Worm (Caenorhabditis elegans): Measurements from ENCODE around the gene acbp-7.

The acbp-7 gene

ce11 chrIII:4829440-4829839, 8.1 kb upstream of the acbp-7 start, which contains the start of gene F26A1.9:
F26A1.9 (minus strand) TSS chrIII:4829540.
- TF ChIP-seq tbx-11 (GFP tag; IDR thresholded peaks at IDR 0.05) (no peak), scrt-1 (GFP tag; IDR thresholded peaks at IDR 0.05) (no peak), B0310.2 (tag; optimal IDR thresholded peaks at IDR 0.05) (no peak), sea-1 (GFP tag; conservative IDR thresholded peaks at IDR 0.05) (no peak), pes-1 (GFP tag; IDR thresholded peaks at IDR 0.05) (no peak), hnd-1 (tag; optimal IDR thresholded peaks at IDR 0.05) (no peak), F13C5.2 (tag; optimal IDR thresholded peaks at IDR 0.05) (no peak), ceh-13 (GFP tag; optimal IDR thresholded peaks at IDR 0.05) (no peak), hmbx-1 (tag; optimal IDR thresholded peaks at IDR 0.05) (no peak), flt-1 (GFP tag; IDR thresholded peaks at IDR 0.05) (no peak)

- no peak for TF ChIP-seq flt-1 (GFP tag; IDR thresholded peaks at IDR 0.05)
- TF ChIP-seq ama-1 (optimal IDR thresholded peaks at IDR 0.05), result no peak
- TF ChIP-seq tra-4 (tag; optimal IDR thresholded peaks at IDR 0.05), result no peak
- no peak for TF ChIP-seq tbx-37 (GFP tag; conservative IDR thresholded peaks at IDR 0.05)
- TF ChIP-seq hnd-1 (tag; optimal IDR thresholded peaks at IDR 0.05), result no peak
- no peak for TF ChIP-seq hmg-4 (GFP tag; optimal IDR thresholded peaks at IDR 0.05)
- no peak for TF ChIP-seq tbx-11 (GFP tag; IDR thresholded peaks at IDR 0.05)
- TF ChIP-seq scrt-1 (GFP tag; IDR thresholded peaks at IDR 0.05), result no peak
- TF ChIP-seq pes-1 (GFP tag; IDR thresholded peaks at IDR 0.05), result no peak
- no peak for TF ChIP-seq F13C5.2 (tag; optimal IDR thresholded peaks at IDR 0.05)
- TF ChIP-seq ets-7 (tag; optimal IDR thresholded peaks at IDR 0.05), result no peak
- no peak for TF ChIP-seq B0310.2 (tag; optimal IDR thresholded peaks at IDR 0.05)
- no peak for TF ChIP-seq sea-1 (GFP tag; conservative IDR thresholded peaks at IDR 0.05)
- TF ChIP-seq ceh-36 (tag; optimal IDR thresholded peaks at IDR 0.05), result no peak
- TF ChIP-seq ceh-13 (GFP tag; optimal IDR thresholded peaks at IDR 0.05), result no peak
- TF ChIP-seq aly-1 (tag; optimal IDR thresholded peaks at IDR 0.05), result no peak
- no peak for TF ChIP-seq hmbx-1 (tag; optimal IDR thresholded peaks at IDR 0.05)
Observed at ce11 chrIII:4830207-4830606, 7.3 kb upstream of the acbp-7 start, which contains the start of gene nspd-9. nspd-9 (minus strand) TSS chrIII:4830307.

ce11 chrIII:4842173-4842572, 4.6 kb downstream of the acbp-7 start, which contains the start of gene clec-156:
clec-156 (minus strand) TSS chrIII:4842273.
- no peak for TF ChIP-seq scrt-1 (GFP tag; IDR thresholded peaks at IDR 0.05)
- no peak for TF ChIP-seq tbx-37 (GFP tag; conservative IDR thresholded peaks at IDR 0.05)
- no peak for TF ChIP-seq ets-7 (tag; optimal IDR thresholded peaks at IDR 0.05)
- TF ChIP-seq tbx-11 (GFP tag; IDR thresholded peaks at IDR 0.05), result no peak
- TF ChIP-seq tra-4 (tag; optimal IDR thresholded peaks at IDR 0.05), result no peak
- no peak for TF ChIP-seq aly-1 (tag; optimal IDR thresholded peaks at IDR 0.05)

- TF ChIP-seq tbx-11 (GFP tag; IDR thresholded peaks at IDR 0.05) (no peak), ceh-36 (tag; optimal IDR thresholded peaks at IDR 0.05) (no peak), tra-4 (tag; optimal IDR thresholded peaks at IDR 0.05) (no peak), sea-1 (GFP tag; conservative IDR thresholded peaks at IDR 0.05) (no peak), pes-1 (GFP tag; IDR thresholded peaks at IDR 0.05) (no peak), F13C5.2 (tag; optimal IDR thresholded peaks at IDR 0.05) (no peak), hmbx-1 (tag; optimal IDR thresholded peaks at IDR 0.05) (no peak), aly-1 (tag; optimal IDR thresholded peaks at IDR 0.05) (no peak), flt-1 (GFP tag; IDR thresholded peaks at IDR 0.05) (no peak)
Observed at ce11 chrIII:4844327-4844726, 6.8 kb downstream of the acbp-7 start, which contains the start of the genes clec-157 and fkh-5. clec-157 (minus strand) TSS chrIII:4844427. fkh-5 (plus strand) TSS chrIII:4844662.

ce11 chrIII:4849739-4850138, 12.2 kb downstream of the acbp-7 start, which contains the start of gene nonu-1:
nonu-1 (minus strand) TSS chrIII:4849907.
- no peak for TF ChIP-seq ceh-13 (GFP tag; optimal IDR thresholded peaks at IDR 0.05)
- no peak for TF ChIP-seq B0310.2 (tag; optimal IDR thresholded peaks at IDR 0.05)
- TF ChIP-seq tra-4 (tag; optimal IDR thresholded peaks at IDR 0.05), result no peak
- no peak for TF ChIP-seq ceh-36 (tag; optimal IDR thresholded peaks at IDR 0.05)
- no peak for TF ChIP-seq scrt-1 (GFP tag; IDR thresholded peaks at IDR 0.05)
- TF ChIP-seq hnd-1 (tag; optimal IDR thresholded peaks at IDR 0.05), result no peak
- TF ChIP-seq tbx-37 (GFP tag; conservative IDR thresholded peaks at IDR 0.05), result no peak
- TF ChIP-seq F13C5.2 (tag; optimal IDR thresholded peaks at IDR 0.05), result no peak
- TF ChIP-seq ama-1 (optimal IDR thresholded peaks at IDR 0.05), result no peak
- TF ChIP-seq hmg-4 (GFP tag; optimal IDR thresholded peaks at IDR 0.05), result no peak
- no peak for TF ChIP-seq tbx-11 (GFP tag; IDR thresholded peaks at IDR 0.05)
- no peak for TF ChIP-seq sea-1 (GFP tag; conservative IDR thresholded peaks at IDR 0.05)
- TF ChIP-seq aly-1 (tag; optimal IDR thresholded peaks at IDR 0.05), result no peak
- no peak for TF ChIP-seq hmbx-1 (tag; optimal IDR thresholded peaks at IDR 0.05)
- no peak for TF ChIP-seq ets-7 (tag; optimal IDR thresholded peaks at IDR 0.05)
- TF ChIP-seq flt-1 (GFP tag; IDR thresholded peaks at IDR 0.05), result no peak
- TF ChIP-seq pes-1 (GFP tag; IDR thresholded peaks at IDR 0.05), result no peak

ce11 chrIII:4850139-4850538, 12.6 kb downstream of the acbp-7 start, which contains the start of gene F26A1.1:
F26A1.1 (plus strand) TSS chrIII:4850507.
- TF ChIP-seq hmbx-1 (tag; optimal IDR thresholded peaks at IDR 0.05) (no peak), hnd-1 (tag; optimal IDR thresholded peaks at IDR 0.05) (no peak), scrt-1 (GFP tag; IDR thresholded peaks at IDR 0.05) (no peak), hmg-4 (GFP tag; optimal IDR thresholded peaks at IDR 0.05) (no peak), tbx-11 (GFP tag; IDR thresholded peaks at IDR 0.05) (no peak), tra-4 (tag; optimal IDR thresholded peaks at IDR 0.05) (no peak), sea-1 (GFP tag; conservative IDR thresholded peaks at IDR 0.05) (no peak), tbx-37 (GFP tag; conservative IDR thresholded peaks at IDR 0.05) (no peak), ets-7 (tag; optimal IDR thresholded peaks at IDR 0.05) (no peak), F13C5.2 (tag; optimal IDR thresholded peaks at IDR 0.05) (no peak), ama-1 (optimal IDR thresholded peaks at IDR 0.05) (no peak), ceh-13 (GFP tag; optimal IDR thresholded peaks at IDR 0.05) (no peak), aly-1 (tag; optimal IDR thresholded peaks at IDR 0.05) (no peak), pes-1 (GFP tag; IDR thresholded peaks at IDR 0.05) (no peak), B0310.2 (tag; optimal IDR thresholded peaks at IDR 0.05) (no peak)

- TF ChIP-seq flt-1 (GFP tag; IDR thresholded peaks at IDR 0.05), result no peak
- no peak for TF ChIP-seq hnd-1 (tag; optimal IDR thresholded peaks at IDR 0.05)
- TF ChIP-seq tbx-37 (GFP tag; conservative IDR thresholded peaks at IDR 0.05), result no peak
- no peak for TF ChIP-seq hmg-4 (GFP tag; optimal IDR thresholded peaks at IDR 0.05)
- TF ChIP-seq ama-1 (optimal IDR thresholded peaks at IDR 0.05), result no peak
- no peak for TF ChIP-seq F13C5.2 (tag; optimal IDR thresholded peaks at IDR 0.05)
- TF ChIP-seq aly-1 (tag; optimal IDR thresholded peaks at IDR 0.05), result no peak
- no peak for TF ChIP-seq scrt-1 (GFP tag; IDR thresholded peaks at IDR 0.05)
- no peak for TF ChIP-seq tra-4 (tag; optimal IDR thresholded peaks at IDR 0.05)
- no peak for TF ChIP-seq hmbx-1 (tag; optimal IDR thresholded peaks at IDR 0.05)
- no peak for TF ChIP-seq tbx-11 (GFP tag; IDR thresholded peaks at IDR 0.05)
- no peak for TF ChIP-seq pes-1 (GFP tag; IDR thresholded peaks at IDR 0.05)
- no peak for TF ChIP-seq ceh-13 (GFP tag; optimal IDR thresholded peaks at IDR 0.05)
Observed at ce11 chrIII:4852025-4852424, 14.5 kb downstream of the acbp-7 start, which contains the start of gene ced-4. ced-4 (plus strand) TSS chrIII:4852325.

All from whole organism, early embryonic.